Worm (Caenorhabditis elegans): Measurements from ENCODE around the gene dyf-3.

- TF ChIP-seq cnd-1 (tag; optimal IDR thresholded peaks at IDR 0.05) (no peak), ztf-11 (tag; optimal IDR thresholded peaks at IDR 0.05) (no peak), elt-3 (tag; optimal IDR thresholded peaks at IDR 0.05) (no peak), sem-2 (GFP tag; optimal IDR thresholded peaks at IDR 0.05) (no peak), nhr-76 (tag; optimal IDR thresholded peaks at IDR 0.05) (no peak), mls-2 (tag; optimal IDR thresholded peaks at IDR 0.05) (no peak), snpc-4 (tag; optimal IDR thresholded peaks at IDR 0.05) (no peak), blmp-1 (tag; optimal IDR thresholded peaks at IDR 0.05) (no peak), nhr-237 (tag; optimal IDR thresholded peaks at IDR 0.05) (no peak), unc-62 (GFP tag; optimal IDR thresholded peaks at IDR 0.05) (no peak), lin-32 (GFP tag; optimal IDR thresholded peaks at IDR 0.05) (no peak), nhr-12 (tag; optimal IDR thresholded peaks at IDR 0.05) (no peak), nhr-2 (tag; optimal IDR thresholded peaks at IDR 0.05) (no peak), sptf-1 (tag; optimal IDR thresholded peaks at IDR 0.05) (no peak)
Observed at ce11 chrIV:3439354-3439753, 40.3 kb upstream of the dyf-3 start, which contains the start of gene grd-3.

All from whole organism, mixed stage, embryonic.